Worm (Caenorhabditis elegans): Measurements from ENCODE around the gene F36H12.5.

DNA sequence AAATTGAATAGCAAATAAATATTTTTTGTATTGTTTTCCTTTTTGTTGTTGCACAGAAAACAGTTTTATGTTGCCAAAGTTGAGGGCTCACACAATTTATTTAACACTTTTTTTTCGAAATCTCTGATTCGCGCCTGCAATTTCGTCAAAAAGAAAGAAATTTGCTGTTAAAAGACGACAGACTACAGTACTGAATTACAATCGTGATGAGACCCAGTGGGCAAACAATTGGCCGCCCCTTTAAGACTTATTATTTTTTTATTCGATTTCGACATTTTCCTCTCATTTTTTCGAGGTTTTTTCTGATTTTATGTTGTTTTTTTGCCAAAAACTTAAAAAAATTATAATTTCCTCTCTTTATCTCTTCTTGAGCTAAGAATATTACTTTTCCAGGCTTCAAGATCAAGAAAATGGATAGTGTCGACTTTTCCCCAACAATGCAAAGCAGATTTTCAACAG is 7.6 kb downstream of the F36H12.5 start, which contains the start of gene slfl-4:
- TF ChIP-seq egl-27 (tag; optimal IDR thresholded peaks at IDR 0.05), result no peak
- TF ChIP-seq ceh-8 (GFP tag; optimal IDR thresholded peaks at IDR 0.05), result no peak
- TF ChIP-seq nhr-71 (tag; optimal IDR thresholded peaks at IDR 0.05), result no peak
- no peak for TF ChIP-seq fkh-4 (tag; optimal IDR thresholded peaks at IDR 0.05; ENCODE audit: borderline replicate concordance)
- no peak for TF ChIP-seq ces-1 (GFP tag; optimal IDR thresholded peaks at IDR 0.05)
- no peak for TF ChIP-seq fos-1 (tag; optimal IDR thresholded peaks at IDR 0.05)
- no peak for TF ChIP-seq dsc-1 (tag; optimal IDR thresholded peaks at IDR 0.05)

Data from whole organism, L1 larva.